Worm (Caenorhabditis elegans): Measurements from ENCODE around the gene ceh-92.

DNA sequence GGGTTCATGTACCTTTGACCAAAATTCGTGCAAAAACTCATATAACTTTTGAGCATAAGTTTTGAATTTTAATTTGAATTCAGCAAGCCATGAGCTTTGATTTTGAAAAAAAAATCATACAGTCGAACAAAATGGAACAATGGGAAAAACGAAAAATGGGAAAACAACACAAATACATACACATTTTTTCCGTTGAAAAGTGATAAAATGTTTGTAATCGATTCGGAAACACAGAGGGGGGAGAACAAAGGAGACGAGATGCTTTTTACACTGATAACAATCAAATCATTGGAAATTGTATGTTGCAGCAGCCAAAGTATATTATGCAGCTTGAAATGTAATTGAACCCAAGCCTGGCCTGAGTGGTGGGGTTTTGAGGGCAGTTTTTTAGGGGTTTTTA lies 49.7 kb downstream of the ceh-92 start:
- TF ChIP-seq unc-62 (GFP tag; optimal IDR thresholded peaks at IDR 0.05) (no peak), nfya-1 (tag; optimal IDR thresholded peaks at IDR 0.05; ENCODE audit: insufficient read depth) (no peak)

Data from whole organism, L3 larva.